Worm (Caenorhabditis elegans) whole organism, young adult: ENCODE results near the gene cpz-2.

Source experiments
- F23B12.7 ChIP-seq: sonication (generic microtip); optimal IDR thresholded peaks from 2 replicates; lab custom pipeline; 2017; ENCODE audit warnings: missing genetic modification characterization, mild to moderate bottlenecking, missing compliant biosample characterization, antibody characterized with exemption, moderate library complexity; ENCODE audit not compliant: insufficient read depth
- F52B5.7 ChIP-seq: sonication (generic microtip); optimal IDR thresholded peaks from 2 replicates; lab custom pipeline; 2016; ENCODE audit warnings: mild to moderate bottlenecking, missing genetic modification characterization, missing compliant biosample characterization
- Y53G8AR.9 ChIP-seq: fragments of 200-800 bp; sonication (Bioruptor generic); conservative IDR thresholded peaks from 2 replicates; pipeline ENCODE4 v1.3.6; 2022; ENCODE audit warnings: missing genetic modification reagents, missing genetic modification characterization, missing compliant biosample characterization
- athp-1 ChIP-seq: sonication (generic microtip); optimal IDR thresholded peaks from 2 replicates; lab custom pipeline; 2017; ENCODE audit warnings: mild to moderate bottlenecking, missing genetic modification characterization, missing compliant biosample characterization
- bed-2 ChIP-seq: fragments of 200-800 bp; sonication (Bioruptor generic); IDR thresholded peaks from 2 replicates; pipeline ENCODE4 v1.3.6; 2022; ENCODE audit warnings: missing genetic modification reagents, missing genetic modification characterization, missing compliant biosample characterization
- ceh-58 ChIP-seq: fragments of 200-800 bp; sonication (Bioruptor generic); IDR thresholded peaks from 2 replicates; pipeline ENCODE4 v1.3.6; 2022; ENCODE audit warnings: missing genetic modification characterization, missing compliant biosample characterization
- chd-7 ChIP-seq: sonication (generic microtip); optimal IDR thresholded peaks from 2 replicates; lab custom pipeline; 2016; ENCODE audit warnings: mild to moderate bottlenecking, missing genetic modification characterization, moderate library complexity, missing compliant biosample characterization
- ets-4 ChIP-seq: fragments of 200-800 bp; sonication (Bioruptor generic); optimal IDR thresholded peaks from 2 replicates; lab custom pipeline; 2018; ENCODE audit warnings: mild to moderate bottlenecking, missing genetic modification characterization, missing compliant biosample characterization
- mxl-1 ChIP-seq: sonication (generic microtip); optimal IDR thresholded peaks from 2 replicates; lab custom pipeline; 2016; ENCODE audit warnings: missing genetic modification characterization, missing compliant biosample characterization
- rcor-1 ChIP-seq: fragments of 200-800 bp; sonication (Bioruptor generic); IDR thresholded peaks from 2 replicates; pipeline ENCODE4 v1.3.6; 2022; ENCODE audit warnings: missing genetic modification reagents, missing genetic modification characterization, missing compliant biosample characterization
- snpc-4 ChIP-seq, 5 experiments: fragments of 150-350 bp in 1 of 5; sonication (generic microtip) in 4 of 5; optimal IDR thresholded peaks; 2 replicates each; lab custom pipeline; 2014 to 2018; ENCODE audit warnings: missing genetic modification characterization in 5 of 5, missing biosample characterization in 3 of 5, antibody characterized with exemption in 2 of 5, mild to moderate bottlenecking in 2 of 5, missing compliant biosample characterization in 2 of 5, missing genotype in 2 of 5, moderate library complexity in 2 of 5, missing genetic modification reagents in 1 of 5
- unc-130 ChIP-seq: sonication (generic microtip); optimal IDR thresholded peaks from 2 replicates; lab custom pipeline; 2016; ENCODE audit warnings: missing genetic modification reagents, missing genetic modification characterization, missing compliant biosample characterization
- ztf-22 ChIP-seq: fragments of 200-800 bp; sonication (Bioruptor generic); optimal IDR thresholded peaks from 2 replicates; lab custom pipeline; 2018; ENCODE audit warnings: mild to moderate bottlenecking, missing genetic modification characterization, moderate library complexity, missing compliant biosample characterization

ce11 chrV:13339633-13340290, 41.2 kb upstream of the cpz-2 start, which contains the start of the genes str-4 and lgc-48:
- TF ChIP-seq F23B12.7 (tag; lab: Kevin White, UChicago): no peak
- no peak for TF ChIP-seq chd-7 (tag; lab: Kevin White, UChicago)
- TF ChIP-seq F52B5.7 (tag; lab: Kevin White, UChicago): no peak
- no peak for TF ChIP-seq ets-4 (GFP tag; lab: Kevin White, UChicago)
- TF ChIP-seq rcor-1: no peak
- no peak for TF ChIP-seq snpc-4 (GFP tag; optimal IDR thresholded peaks at IDR 0.05; lab: Kevin White, UChicago)
- TF ChIP-seq snpc-4 (tag; optimal IDR thresholded peaks at IDR 0.05; lab: Kevin White, UChicago): no peak
- no peak for TF ChIP-seq ztf-22
- no peak for TF ChIP-seq bed-2 (GFP tag; lab: Robert Waterston, UW)
- TF ChIP-seq mxl-1: no peak
- no peak for TF ChIP-seq unc-130 (GFP tag; lab: Kevin White, UChicago)
- no peak for TF ChIP-seq ceh-58 (GFP tag; lab: Robert Waterston, UW)
- TF ChIP-seq athp-1 (tag; lab: Kevin White, UChicago): no peak
- TF ChIP-seq Y53G8AR.9 (GFP tag; lab: Robert Waterston, UW): no peak
